Worm (Caenorhabditis elegans): ENCODE data around the gene C06H5.13.
A peak's percentile ranks its signal among the peaks of the same experiment; 100 is the strongest.

The C06H5.13 gene

ce11 chrV:17857901-17858300 lies 39.6 kb downstream of the C06H5.13 start:
- peak; percentile 74 for TF ChIP-seq unc-55 (GFP tag; optimal IDR thresholded peaks at IDR 0.05)
- TF ChIP-seq che-1 (tag; optimal IDR thresholded peaks at IDR 0.05): no peak
- peak; percentile 57 for TF ChIP-seq dve-1 (tag; optimal IDR thresholded peaks at IDR 0.05)
- no peak for TF ChIP-seq lim-6 (tag; optimal IDR thresholded peaks at IDR 0.05)
- no peak for TF ChIP-seq ceh-9 (tag; optimal IDR thresholded peaks at IDR 0.05)
- no peak for TF ChIP-seq pat-9 (tag; optimal IDR thresholded peaks at IDR 0.05)
- peak; percentile 16 for TF ChIP-seq unc-86 (tag; optimal IDR thresholded peaks at IDR 0.05)
- TF ChIP-seq rnt-1 (tag; optimal IDR thresholded peaks at IDR 0.05): peak; percentile 58
- TF ChIP-seq eyg-1 (tag; optimal IDR thresholded peaks at IDR 0.05): no peak
- TF ChIP-seq nhr-232 (tag; optimal IDR thresholded peaks at IDR 0.05): no peak
- TF ChIP-seq ztf-16 (tag; optimal IDR thresholded peaks at IDR 0.05): no peak
- TF ChIP-seq ceh-31 (tag; optimal IDR thresholded peaks at IDR 0.05): peak; percentile 83
- TF ChIP-seq sdc-2 (tag; optimal IDR thresholded peaks at IDR 0.05): no peak
- no peak for TF ChIP-seq T23F11.4 (GFP tag; optimal IDR thresholded peaks at IDR 0.05)
- TF ChIP-seq F13H6.1 (tag; optimal IDR thresholded peaks at IDR 0.05): peak; percentile 65
- TF ChIP-seq hlh-13 (GFP tag; optimal IDR thresholded peaks at IDR 0.05): no peak
- peak; percentile 67 for TF ChIP-seq pag-3 (tag; optimal IDR thresholded peaks at IDR 0.05; ENCODE audit: borderline replicate concordance)
- TF ChIP-seq unc-3 (GFP tag; conservative IDR thresholded peaks at IDR 0.05): no peak
- no peak for TF ChIP-seq unc-3 (tag; optimal IDR thresholded peaks at IDR 0.05)
- TF ChIP-seq ceh-30 (tag; optimal IDR thresholded peaks at IDR 0.05): no peak
- peak; percentile 34 for TF ChIP-seq C08G9.2 (tag; optimal IDR thresholded peaks at IDR 0.05)
- peak; percentile 58 for TF ChIP-seq ceh-34 (tag; optimal IDR thresholded peaks at IDR 0.05)
- no peak for TF ChIP-seq elt-2 (tag; optimal IDR thresholded peaks at IDR 0.05)
- TF ChIP-seq ceh-22 (tag; optimal IDR thresholded peaks at IDR 0.05): no peak
- peak; percentile 97 for TF ChIP-seq unc-42 (tag; optimal IDR thresholded peaks at IDR 0.05)
- no peak for TF ChIP-seq lin-11 (tag; optimal IDR thresholded peaks at IDR 0.05)
- peak; percentile 46 for TF ChIP-seq ets-4 (tag; optimal IDR thresholded peaks at IDR 0.05)
- peak; percentile 86 for TF ChIP-seq ceh-18 (tag; optimal IDR thresholded peaks at IDR 0.05)
- TF ChIP-seq pros-1 (tag; optimal IDR thresholded peaks at IDR 0.05): peak; percentile 15
- TF ChIP-seq ceh-19 (GFP tag; optimal IDR thresholded peaks at IDR 0.05): peak; percentile 23
- peak; percentile 98 for TF ChIP-seq nfya-1 (tag; optimal IDR thresholded peaks at IDR 0.05)
- peak; percentile 55 for TF ChIP-seq fkh-10 (GFP tag; optimal IDR thresholded peaks at IDR 0.05)
- TF ChIP-seq mec-3 (tag; optimal IDR thresholded peaks at IDR 0.05; ENCODE audit: borderline replicate concordance): no peak
- no peak for TF ChIP-seq K02D7.2 (tag; optimal IDR thresholded peaks at IDR 0.05)
- no peak for TF ChIP-seq pqm-1 (tag; optimal IDR thresholded peaks at IDR 0.05)
- TF ChIP-seq ceh-14 (tag; optimal IDR thresholded peaks at IDR 0.05): peak; percentile 77
- peak; percentile 34 for TF ChIP-seq syd-9 (tag; optimal IDR thresholded peaks at IDR 0.05)
- TF ChIP-seq hlh-30 (tag; optimal IDR thresholded peaks at IDR 0.05; ENCODE audit: insufficient read depth): peak; percentile 55
- TF ChIP-seq hlh-6 (tag; optimal IDR thresholded peaks at IDR 0.05): peak; percentile 47
- peak; percentile 37 for TF ChIP-seq tbx-2 (tag; optimal IDR thresholded peaks at IDR 0.05)

ce11 chrV:17855889-17856288 lies 41.7 kb downstream of the C06H5.13 start, which contains the start of gene tcc-1:
Gene tcc-1 (minus strand): TSS chrV:17855989.
- TF ChIP-seq nhr-11 (tag; optimal IDR thresholded peaks at IDR 0.05) (no peak), ceh-9 (tag; optimal IDR thresholded peaks at IDR 0.05) (no peak), lim-6 (tag; optimal IDR thresholded peaks at IDR 0.05) (no peak)

Measured in whole organism, late embryonic.